Fruit fly (Drosophila melanogaster) whole organism, embryonic: ENCODE results near the gene CG13949.

Source experiments
- Ada2b ChIP-seq: fragments of 200-800 bp; sonication (Bioruptor generic); IDR thresholded peaks from 2 replicates; pipeline ENCODE4 v1.3.6; 2022; ENCODE audit warnings: missing biosample characterization, missing genetic modification characterization
- Adf1 ChIP-seq: fragments of 200-800 bp; sonication (Bioruptor generic); IDR thresholded peaks from 2 replicates; pipeline ENCODE4 v1.3.6; 2022; ENCODE audit warnings: missing biosample characterization, missing genetic modification characterization
- Awh ChIP-seq: fragments of 200-800 bp; sonication (Bioruptor generic); IDR thresholded peaks from 2 replicates; pipeline ENCODE4, ENCODE4 v1.3.6; 2022; ENCODE audit warnings: missing biosample characterization, missing genetic modification characterization
- B-H2 ChIP-seq: fragments of 200-800 bp; sonication (Bioruptor generic); optimal IDR thresholded peaks from 2 replicates; lab custom pipeline; 2018; ENCODE audit warnings: missing biosample characterization, mild to moderate bottlenecking, missing genetic modification characterization
- BEAF-32 ChIP-seq: fragments of 200-800 bp; sonication (Bioruptor generic); optimal IDR thresholded peaks from 3 replicates; lab custom pipeline; 2017; ENCODE audit warnings: missing biosample characterization, missing genetic modification characterization, mild to moderate bottlenecking, moderate library complexity, missing genetic modification reagents
- Bdp1 ChIP-seq: fragments of 200-800 bp; sonication (Bioruptor generic); optimal IDR thresholded peaks from 3 replicates; lab custom pipeline; 2016; ENCODE audit warnings: missing biosample characterization, missing genetic modification characterization
- CG10543 ChIP-seq: fragments of 200-800 bp; sonication (Bioruptor generic); optimal IDR thresholded peaks from 3 replicates; lab custom pipeline; 2017; ENCODE audit warnings: missing biosample characterization, mild to moderate bottlenecking, missing genetic modification characterization, moderate library complexity
- CG12391 ChIP-seq: fragments of 200-800 bp; sonication (Bioruptor generic); optimal IDR thresholded peaks from 3 replicates; lab custom pipeline; 2018; ENCODE audit warnings: missing biosample characterization, mild to moderate bottlenecking, missing genetic modification characterization, moderate library complexity
- CG12659 ChIP-seq: fragments of 200-800 bp; sonication (Bioruptor generic); optimal IDR thresholded peaks from 3 replicates; lab custom pipeline; 2017; ENCODE audit warnings: mild to moderate bottlenecking, missing biosample characterization, missing genetic modification reagents, missing genetic modification characterization
- CG12769 ChIP-seq: fragments of 200-800 bp; sonication (Bioruptor generic); optimal IDR thresholded peaks from 2 replicates; lab custom pipeline; 2019; ENCODE audit warnings: missing biosample characterization, mild to moderate bottlenecking, missing genetic modification characterization, moderate library complexity
- CG14050 ChIP-seq: fragments of 200-800 bp; sonication (Bioruptor generic); IDR thresholded peaks from 3 replicates; pipeline ENCODE4 v1.3.6; 2022; ENCODE audit warnings: missing biosample characterization, missing genetic modification characterization
- CG16815 ChIP-seq: fragments of 200-800 bp; sonication (Bioruptor generic); optimal IDR thresholded peaks from 3 replicates; lab custom pipeline; 2017; ENCODE audit warnings: missing biosample characterization, mild to moderate bottlenecking, missing genetic modification characterization
- CG18599 ChIP-seq: fragments of 200-800 bp; sonication (Bioruptor generic); optimal IDR thresholded peaks from 3 replicates; lab custom pipeline; 2017; ENCODE audit warnings: missing biosample characterization, missing genetic modification characterization, mild to moderate bottlenecking, moderate library complexity, missing genetic modification reagents
- CG30431 ChIP-seq: fragments of 200-800 bp; sonication (Bioruptor generic); optimal IDR thresholded peaks from 2 replicates; lab custom pipeline; 2017; ENCODE audit warnings: missing biosample characterization, missing genetic modification characterization
- CG32767 ChIP-seq: fragments of 200-800 bp; sonication (Bioruptor generic); IDR thresholded peaks from 2 replicates; pipeline ENCODE4 v1.3.6; 2022; ENCODE audit warnings: missing biosample characterization, missing genetic modification characterization
- CG7839 ChIP-seq: fragments of 200-800 bp; sonication (Bioruptor generic); optimal IDR thresholded peaks from 3 replicates; lab custom pipeline; 2018; ENCODE audit warnings: missing biosample characterization, mild to moderate bottlenecking, missing genetic modification characterization, moderate library complexity
- CG7928 ChIP-seq: fragments of 200-800 bp; sonication (Bioruptor generic); optimal IDR thresholded peaks from 2 replicates; lab custom pipeline; 2017; ENCODE audit warnings: missing biosample characterization, mild to moderate bottlenecking, missing genetic modification characterization
- CG8359 ChIP-seq: fragments of 200-800 bp; sonication (Bioruptor generic); optimal IDR thresholded peaks from 2 replicates; lab custom pipeline; 2017; ENCODE audit warnings: missing biosample characterization, mild to moderate bottlenecking, missing genetic modification characterization, borderline replicate concordance
- CG8478 ChIP-seq: fragments of >200 bp; optimal IDR thresholded peaks from 2 replicates; lab custom pipeline; 2018
- Camta ChIP-seq: fragments of 200-800 bp; sonication (Bioruptor generic); optimal IDR thresholded peaks from 2 replicates; lab custom pipeline; 2016; ENCODE audit warnings: missing biosample characterization, missing genetic modification characterization
- D19B ChIP-seq: fragments of 200-800 bp; sonication (Bioruptor generic); optimal IDR thresholded peaks from 2 replicates; lab custom pipeline; 2017; ENCODE audit warnings: missing biosample characterization, mild to moderate bottlenecking, missing genetic modification characterization
- E2f1 ChIP-seq: fragments of 200-800 bp; sonication (Bioruptor generic); IDR thresholded peaks from 2 replicates; pipeline ENCODE4 v1.3.6; 2022; ENCODE audit warnings: missing biosample characterization, missing genetic modification characterization
- H15 ChIP-seq: fragments of 200-800 bp; sonication (Bioruptor generic); IDR thresholded peaks from 3 replicates; pipeline ENCODE4 v1.3.6; 2022; ENCODE audit warnings: missing biosample characterization, missing genetic modification characterization
- HmgZ ChIP-seq: fragments of 200-800 bp; sonication (Bioruptor generic); optimal IDR thresholded peaks from 2 replicates; lab custom pipeline; 2018; ENCODE audit warnings: missing biosample characterization, mild to moderate bottlenecking, missing genetic modification characterization
- Lhr ChIP-seq: fragments of 200-800 bp; sonication (Bioruptor generic); optimal IDR thresholded peaks from 3 replicates; lab custom pipeline; 2017; ENCODE audit warnings: mild to moderate bottlenecking, missing biosample characterization, missing genetic modification reagents, missing genetic modification characterization
- Lpt ChIP-seq: fragments of >200 bp; optimal IDR thresholded peaks from 2 replicates; lab custom pipeline; 2018; ENCODE audit warnings: missing biosample characterization, missing genetic modification characterization
- MTF-1 ChIP-seq: fragments of 200-800 bp; sonication (Bioruptor generic); optimal IDR thresholded peaks from 2 replicates; lab custom pipeline; 2018; ENCODE audit warnings: missing biosample characterization, mild to moderate bottlenecking, missing genetic modification characterization, borderline replicate concordance
- Myb ChIP-seq: fragments of 200-800 bp; sonication (Bioruptor generic); optimal IDR thresholded peaks from 2 replicates; lab custom pipeline; 2016; ENCODE audit warnings: missing biosample characterization, missing genetic modification characterization
- NC2α ChIP-seq: fragments of 200-800 bp; sonication (Bioruptor generic); optimal IDR thresholded peaks from 2 replicates; lab custom pipeline; 2016; ENCODE audit warnings: missing biosample characterization, missing genetic modification characterization
- Sox102F ChIP-seq: fragments of 200-800 bp; sonication (Bioruptor generic); optimal IDR thresholded peaks from 2 replicates; lab custom pipeline; 2018; ENCODE audit warnings: missing biosample characterization, mild to moderate bottlenecking, missing genetic modification characterization, moderate library complexity
- Vsx1 ChIP-seq: fragments of 200-800 bp; sonication (Bioruptor generic); optimal IDR thresholded peaks from 2 replicates; lab custom pipeline; 2017; ENCODE audit warnings: missing biosample characterization, mild to moderate bottlenecking, missing genetic modification characterization, missing genetic modification reagents
- Xbp1 ChIP-seq: fragments of 200-800 bp; sonication (Bioruptor generic); optimal IDR thresholded peaks from 3 replicates; lab custom pipeline; 2016; ENCODE audit warnings: missing biosample characterization, mild to moderate bottlenecking, missing genetic modification characterization
- az2 ChIP-seq: fragments of 200-800 bp; sonication (Bioruptor generic); optimal IDR thresholded peaks from 3 replicates; lab custom pipeline; 2016; ENCODE audit warnings: missing biosample characterization, missing genetic modification characterization
- bsh ChIP-seq, 2 experiments: fragments of 200-800 bp; sonication (Bioruptor generic); optimal IDR thresholded peaks; 2 replicates each; lab custom pipeline; 2017 to 2018; ENCODE audit warnings: mild to moderate bottlenecking in 2 of 2, missing biosample characterization in 2 of 2, missing genetic modification characterization in 2 of 2, moderate library complexity in 1 of 2
- disco-r ChIP-seq: fragments of 200-800 bp; sonication (Bioruptor generic); optimal IDR thresholded peaks from 2 replicates; lab custom pipeline; 2016; ENCODE audit warnings: missing biosample characterization, missing genetic modification characterization
- dmrt99B ChIP-seq: fragments of 200-800 bp; sonication (Bioruptor generic); optimal IDR thresholded peaks from 2 replicates; lab custom pipeline; 2018; ENCODE audit warnings: missing biosample characterization, mild to moderate bottlenecking, missing genetic modification characterization, moderate library complexity
- eyg ChIP-seq: fragments of 200-800 bp; sonication (Bioruptor generic); optimal IDR thresholded peaks from 3 replicates; lab custom pipeline; 2016; ENCODE audit warnings: missing biosample characterization, missing genetic modification characterization
- gsb-n ChIP-seq: fragments of 200-800 bp; sonication (Bioruptor generic); optimal IDR thresholded peaks from 3 replicates; lab custom pipeline; 2018; ENCODE audit warnings: missing biosample characterization, mild to moderate bottlenecking, missing genetic modification characterization
- gt ChIP-seq: fragments of 200-800 bp; sonication (Bioruptor generic); IDR thresholded peaks from 2 replicates; pipeline ENCODE4 v1.3.6; 2022; ENCODE audit warnings: missing biosample characterization, missing genetic modification characterization
- hkb ChIP-seq, 2 experiments: fragments of 200-800 bp in 1 of 2; fragments of >200 bp in 1 of 2; sonication (Bioruptor generic) in 1 of 2; IDR thresholded peaks in 1 of 2; optimal IDR thresholded peaks in 1 of 2; 2 replicates each; pipeline versions ENCODE4 v1.3.6 to Lab custom; 2017 to 2022; ENCODE audit warnings: missing biosample characterization in 1 of 2, missing genetic modification characterization in 1 of 2
- nerfin-2 ChIP-seq: fragments of 200-800 bp; sonication (Bioruptor generic); IDR thresholded peaks from 2 replicates; pipeline ENCODE4 v1.3.6; 2022; ENCODE audit warnings: missing biosample characterization, missing genetic modification characterization; ENCODE audit not compliant: partially characterized antibody
- nmo ChIP-seq: fragments of 200-800 bp; sonication (Bioruptor generic); optimal IDR thresholded peaks from 2 replicates; lab custom pipeline; 2018; ENCODE audit warnings: missing biosample characterization, mild to moderate bottlenecking, missing genetic modification characterization, moderate library complexity
- prd ChIP-seq, 3 experiments: fragments of >200 bp in 2 of 3; fragments of 200-800 bp in 1 of 3; sonication (Bioruptor generic) in 1 of 3; optimal IDR thresholded peaks in 2 of 3; IDR thresholded peaks in 1 of 3; 2 replicates in 2 of 3; 3 replicates in 1 of 3; pipeline versions ENCODE4 v1.3.6 to Lab custom; 2017 to 2022; ENCODE audit warnings: missing biosample characterization in 1 of 3, missing genetic modification characterization in 1 of 3
- schlank ChIP-seq: fragments of 200-800 bp; sonication (Bioruptor generic); optimal IDR thresholded peaks from 2 replicates; lab custom pipeline; 2018; ENCODE audit warnings: missing biosample characterization, mild to moderate bottlenecking, missing genetic modification characterization
- shn ChIP-seq: fragments of 200-800 bp; sonication (Bioruptor generic); optimal IDR thresholded peaks from 3 replicates; lab custom pipeline; 2016; ENCODE audit warnings: missing biosample characterization, missing genetic modification characterization
- sqz ChIP-seq: fragments of 200-800 bp; sonication (Bioruptor generic); optimal IDR thresholded peaks from 3 replicates; lab custom pipeline; 2018; ENCODE audit warnings: missing biosample characterization, mild to moderate bottlenecking, missing genetic modification characterization
- vnd ChIP-seq: fragments of 200-800 bp; sonication (Bioruptor generic); IDR thresholded peaks from 3 replicates; pipeline ENCODE4 v1.3.6; 2022; ENCODE audit warnings: missing biosample characterization, missing genetic modification characterization; ENCODE audit not compliant: partially characterized antibody
- wor ChIP-seq: fragments of 200-800 bp; sonication (Bioruptor generic); IDR thresholded peaks from 2 replicates; pipeline ENCODE4 v1.3.6; 2022; ENCODE audit warnings: missing biosample characterization, missing genetic modification characterization
- yki ChIP-seq: fragments of >200 bp; optimal IDR thresholded peaks from 3 replicates; lab custom pipeline; 2018

Gene CG13949

DNA sequence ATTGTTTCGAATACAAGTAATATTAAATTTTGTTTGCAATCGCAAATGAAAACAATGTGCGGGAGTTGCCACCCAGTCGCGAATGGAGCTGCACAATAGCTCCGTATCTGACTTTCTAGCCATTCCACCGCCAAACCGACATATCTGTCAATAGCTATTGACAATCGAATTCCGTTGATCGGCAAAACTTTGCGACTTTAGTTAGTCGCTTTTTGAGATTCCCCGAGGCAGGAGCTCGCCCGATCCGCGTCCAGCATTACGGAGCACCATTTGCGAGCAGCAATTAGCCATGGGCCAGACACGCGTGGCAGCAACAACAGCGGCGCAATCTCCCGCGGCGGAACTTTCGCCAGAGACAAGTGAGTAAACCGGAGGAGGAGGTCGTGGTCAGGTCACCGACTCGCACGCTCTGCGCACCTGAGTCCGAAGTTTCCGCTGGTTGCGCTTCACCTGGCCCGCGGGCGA is 2.5 kb upstream of the CG13949 start, which contains the start of the genes CG4291 and kraken (continued):
- peak; percentile 18; the same call in 1 of the 2 replicates for TF ChIP-seq E2f1
- no peak for TF ChIP-seq CG16815 (GFP tag; lab: Kevin White, UChicago)
- 0 out of 2 replicates have a peak, but pooled peaks have one; percentile 24 for TF ChIP-seq Ada2b (GFP tag; lab: Robert Waterston, UW)
- peak; percentile 63 for TF ChIP-seq gsb-n (tag; lab: Kevin White, UChicago)
- no peak for TF ChIP-seq hkb (optimal IDR thresholded peaks at IDR 0.05; lab: Kevin White, UChicago)
- TF ChIP-seq hkb (GFP tag; IDR thresholded peaks at IDR 0.05; lab: Robert Waterston, UW) = no peak; the same call in 1 of the 2 replicates
- peak; percentile 42; the same call in 2 of the 3 replicates for TF ChIP-seq CG14050
- peak; percentile 59 for TF ChIP-seq shn (GFP tag; lab: Kevin White, UChicago)
- no peak for TF ChIP-seq CG32767 (GFP tag; lab: Robert Waterston, UW)
- peak; percentile 40 for TF ChIP-seq CG7839 (tag; lab: Kevin White, UChicago)
- TF ChIP-seq vnd (GFP tag; lab: Robert Waterston, UW) = no peak
- TF ChIP-seq CG12769 (tag; lab: Kevin White, UChicago) = peak; percentile 73
- peak; percentile 18; the same call in 1 of the 3 replicates for TF ChIP-seq H15 (GFP tag; lab: Robert Waterston, UW)
- no peak for TF ChIP-seq CG8359 (GFP tag; lab: Kevin White, UChicago)
- TF ChIP-seq bsh (GFP tag; optimal IDR thresholded peaks at IDR 0.05; lab: Kevin White, UChicago) = peak in 1 of 2 experiments; percentile 41
- TF ChIP-seq Awh (GFP tag; lab: Robert Waterston, UW) = 0 out of 2 replicates have a peak, but pooled peaks have one; percentile 17
- TF ChIP-seq Sox102F (GFP tag; lab: Kevin White, UChicago) = peak; percentile 36
- peak; percentile 43 for TF ChIP-seq BEAF-32 (GFP tag; lab: Kevin White, UChicago)
- TF ChIP-seq CG30431 (GFP tag; lab: Kevin White, UChicago) = no peak
- peak; percentile 85 for TF ChIP-seq B-H2 (GFP tag; lab: Kevin White, UChicago)
- peak; percentile 67 for TF ChIP-seq CG18599 (GFP tag; lab: Kevin White, UChicago)
- TF ChIP-seq HmgZ = peak; percentile 83
- peak; percentile 23 for TF ChIP-seq Lhr (GFP tag; lab: Kevin White, UChicago)
- TF ChIP-seq MTF-1 (GFP tag; lab: Kevin White, UChicago) = peak; percentile 64
- peak; percentile 46 for TF ChIP-seq CG12391 (tag; lab: Kevin White, UChicago)
- peak; percentile 61 for TF ChIP-seq Myb (GFP tag; lab: Kevin White, UChicago)
- peak; percentile 48 for TF ChIP-seq az2 (GFP tag; lab: Kevin White, UChicago)
- peak; percentile 79 for TF ChIP-seq Vsx1
- TF ChIP-seq D19B (GFP tag; lab: Kevin White, UChicago) = no peak
- TF ChIP-seq Adf1 (GFP tag; lab: Robert Waterston, UW) = peak; percentile 57; the same call in 1 of the 2 replicates
- TF ChIP-seq CG7928 (GFP tag; lab: Kevin White, UChicago) = no peak
- peak; percentile 68 for TF ChIP-seq Xbp1 (GFP tag; lab: Kevin White, UChicago)
- no peak for TF ChIP-seq prd (optimal IDR thresholded peaks at IDR 0.05; lab: Kevin White, UChicago)
- TF ChIP-seq prd (GFP tag; IDR thresholded peaks at IDR 0.05; lab: Robert Waterston, UW) = peak; percentile 55; the same call in 2 of the 3 replicates
- peak; percentile 11 for TF ChIP-seq Bdp1
- no peak for TF ChIP-seq sqz (GFP tag; lab: Kevin White, UChicago)
- TF ChIP-seq eyg (GFP tag; lab: Kevin White, UChicago) = peak; percentile 50
- TF ChIP-seq schlank = peak; percentile 26
- TF ChIP-seq yki = no peak
- peak; percentile 35 for TF ChIP-seq dmrt99B
- TF ChIP-seq disco-r (GFP tag; lab: Kevin White, UChicago) = no peak
- TF ChIP-seq CG12659 (GFP tag; lab: Kevin White, UChicago) = peak; percentile 73
- no peak for TF ChIP-seq gt (GFP tag; lab: Robert Waterston, UW)
- no peak for TF ChIP-seq NC2α
- TF ChIP-seq nerfin-2 = 0 out of 2 replicates have a peak, but pooled peaks have one; percentile 31
- peak; percentile 87 for TF ChIP-seq CG10543 (GFP tag; lab: Kevin White, UChicago)
- TF ChIP-seq Camta (GFP tag; lab: Kevin White, UChicago) = peak; percentile 6
- TF ChIP-seq Lpt (GFP tag; lab: Kevin White, UChicago) = no peak
- TF ChIP-seq CG8478 = no peak
- TF ChIP-seq nmo (GFP tag; lab: Kevin White, UChicago) = peak; percentile 40
- TF ChIP-seq wor (GFP tag; lab: Robert Waterston, UW) = no peak
